Worm (Caenorhabditis elegans): ENCODE results near the gene B0035.15.

DNA sequence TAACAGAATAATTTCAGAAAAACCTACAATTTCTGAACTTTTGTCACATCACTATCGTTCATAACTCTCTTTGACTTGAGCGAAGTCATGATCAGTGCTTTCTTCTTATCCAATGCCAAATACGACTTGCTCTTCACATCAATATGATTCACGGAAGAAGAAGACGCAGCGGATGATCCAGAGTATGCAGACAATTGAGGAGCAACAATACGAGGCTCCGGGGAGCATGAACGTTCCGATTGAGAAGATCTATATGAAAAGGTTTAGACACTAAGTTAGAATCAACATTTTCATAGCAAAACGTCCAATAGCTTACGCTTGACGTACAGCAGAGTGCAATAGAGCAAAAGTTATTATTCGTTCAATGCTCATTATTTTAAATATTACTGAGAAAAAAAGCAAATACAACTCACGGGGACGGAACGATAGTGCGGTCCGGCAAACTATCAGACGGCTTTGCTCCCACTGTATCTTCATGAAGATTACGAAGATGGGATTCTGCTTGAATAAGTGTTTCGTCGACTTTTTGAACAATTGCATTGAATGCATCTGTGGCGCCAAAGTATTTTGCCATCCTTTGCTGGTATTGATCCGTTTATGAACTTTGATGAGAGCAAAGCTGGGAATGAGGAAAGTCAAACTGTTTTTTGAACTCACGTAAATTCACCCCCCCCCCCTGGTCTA is 37.4 kb downstream of the B0035.15 start, which contains the start of gene C05C12.5:
- TF ChIP-seq unc-39 (tag; optimal IDR thresholded peaks at IDR 0.05) (no peak), lin-13 (tag; optimal IDR thresholded peaks at IDR 0.05) (no peak), nhr-237 (tag; optimal IDR thresholded peaks at IDR 0.05) (no peak), nhr-12 (tag; optimal IDR thresholded peaks at IDR 0.05) (no peak), lsy-2 (tag; optimal IDR thresholded peaks at IDR 0.05) (no peak), drap-1 (GFP tag; optimal IDR thresholded peaks at IDR 0.05) (no peak), snpc-4 (tag; optimal IDR thresholded peaks at IDR 0.05) (no peak), zip-8 (tag; optimal IDR thresholded peaks at IDR 0.05) (no peak)

Measured in whole organism, mixed stage, embryonic.